Worm (Caenorhabditis elegans) whole organism, L4/young adult: ENCODE data around the gene C18C4.7.

ENCODE experiments used
- W03F9.2 ChIP-seq: fragments of 150-350 bp; optimal IDR thresholded peaks from 2 replicates; lab custom pipeline; 2014; ENCODE audit warnings: missing biosample characterization, missing genetic modification characterization
- dao-5 ChIP-seq: sonication (generic microtip); optimal IDR thresholded peaks from 2 replicates; lab custom pipeline; 2016; ENCODE audit warnings: missing genotype, missing genetic modification characterization, moderate library complexity, missing compliant biosample characterization
- him-1 ChIP-seq: sonication (generic microtip); optimal IDR thresholded peaks from 2 replicates; lab custom pipeline; 2016; ENCODE audit warnings: missing genotype, missing genetic modification reagents, missing genetic modification characterization, missing compliant biosample characterization

DNA sequence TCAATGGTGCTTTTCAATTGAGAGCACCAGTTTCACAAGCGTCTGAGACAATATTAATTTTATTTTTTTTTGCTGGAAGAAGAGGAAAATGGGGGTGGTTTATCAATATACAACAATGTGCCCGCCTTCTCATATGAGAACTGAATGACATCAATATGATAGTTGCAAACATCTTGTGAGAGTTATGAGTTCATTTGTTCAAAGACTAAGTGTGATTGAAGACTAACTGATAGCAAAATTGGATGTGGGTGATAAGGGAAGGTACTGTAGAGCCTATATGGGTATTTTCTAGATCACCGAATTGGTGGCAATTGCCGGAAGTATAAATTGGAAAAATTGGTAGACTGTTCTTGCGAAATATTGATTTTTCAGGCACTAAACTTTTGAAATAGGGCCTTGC lies 54.5 kb downstream of the C18C4.7 start:
- TF ChIP-seq W03F9.2 = no peak
- TF ChIP-seq him-1 (tag; lab: Kevin White, UChicago) = no peak
- no peak for TF ChIP-seq dao-5
